Fruit fly (Drosophila melanogaster) whole organism, embryonic: ENCODE measurements around the gene baf.
A peak's percentile ranks its signal among the peaks of the same experiment; 100 is the strongest.

Source experiments
- Adf1 ChIP-seq: fragments of 200-800 bp; sonication (Bioruptor generic); IDR thresholded peaks from 2 replicates; pipeline ENCODE4 v1.3.6; 2022; ENCODE audit warnings: missing biosample characterization, missing genetic modification characterization
- Bdp1 ChIP-seq: fragments of 200-800 bp; sonication (Bioruptor generic); optimal IDR thresholded peaks from 3 replicates; lab custom pipeline; 2016; ENCODE audit warnings: missing biosample characterization, missing genetic modification characterization
- Blimp-1 ChIP-seq: fragments of 200-800 bp; sonication (Bioruptor generic); optimal IDR thresholded peaks from 3 replicates; lab custom pipeline; 2018; ENCODE audit warnings: missing biosample characterization, missing genetic modification characterization, mild to moderate bottlenecking, moderate library complexity, missing genetic modification reagents
- CG13287 ChIP-seq: fragments of 200-800 bp; sonication (Bioruptor generic); IDR thresholded peaks from 2 replicates; pipeline ENCODE4 v1.3.6; 2022; ENCODE audit warnings: missing biosample characterization, missing genetic modification characterization; ENCODE audit not compliant: partially characterized antibody
- CG13624 ChIP-seq: fragments of 200-800 bp; sonication (Bioruptor generic); optimal IDR thresholded peaks from 2 replicates; lab custom pipeline; 2016; ENCODE audit warnings: missing biosample characterization, missing genetic modification characterization
- CG16779 ChIP-seq: fragments of 200-800 bp; sonication (Bioruptor generic); IDR thresholded peaks from 2 replicates; pipeline ENCODE4 v1.3.6; 2022; ENCODE audit warnings: missing biosample characterization, missing genetic modification characterization
- CG17612 ChIP-seq: fragments of 200-800 bp; sonication (Bioruptor generic); IDR thresholded peaks from 2 replicates; pipeline ENCODE4 v1.3.6; 2022; ENCODE audit warnings: missing biosample characterization, missing genetic modification characterization
- CG18011 ChIP-seq: fragments of 200-800 bp; sonication (Bioruptor generic); optimal IDR thresholded peaks from 2 replicates; lab custom pipeline; 2017; ENCODE audit warnings: missing biosample characterization, missing genetic modification characterization, mild to moderate bottlenecking, moderate library complexity, missing genotype
- CG2202 ChIP-seq: fragments of 200-800 bp; sonication (Bioruptor generic); optimal IDR thresholded peaks from 2 replicates; lab custom pipeline; 2018; ENCODE audit warnings: missing biosample characterization, mild to moderate bottlenecking, missing genetic modification characterization
- CG30403 ChIP-seq: fragments of 200-800 bp; sonication (Bioruptor generic); optimal IDR thresholded peaks from 3 replicates; lab custom pipeline; 2016; ENCODE audit warnings: missing biosample characterization, missing genetic modification characterization
- CG31224 ChIP-seq: fragments of 200-800 bp; sonication (Bioruptor generic); IDR thresholded peaks from 2 replicates; pipeline ENCODE4 v1.3.6; 2022; ENCODE audit warnings: missing biosample characterization, missing genetic modification characterization
- CG31388 ChIP-seq: fragments of 200-800 bp; sonication (Bioruptor generic); optimal IDR thresholded peaks from 2 replicates; lab custom pipeline; 2016; ENCODE audit warnings: missing biosample characterization, missing genetic modification characterization
- CG31441 ChIP-seq: fragments of 200-800 bp; sonication (Bioruptor generic); IDR thresholded peaks from 2 replicates; pipeline ENCODE4 v1.3.6; 2022; ENCODE audit warnings: missing biosample characterization, missing genetic modification characterization
- CG32772 ChIP-seq: fragments of 200-800 bp; sonication (Bioruptor generic); IDR thresholded peaks from 2 replicates; pipeline ENCODE4 v1.3.6; 2022; ENCODE audit warnings: missing biosample characterization, missing genetic modification characterization
- CG33557 ChIP-seq: fragments of 200-800 bp; sonication (Bioruptor generic); optimal IDR thresholded peaks from 2 replicates; lab custom pipeline; 2019; ENCODE audit warnings: missing biosample characterization, mild to moderate bottlenecking, missing genetic modification characterization, moderate library complexity
- CG42726 ChIP-seq: fragments of 200-800 bp; sonication (Bioruptor generic); IDR thresholded peaks from 2 replicates; pipeline ENCODE4 v1.3.6; 2022; ENCODE audit warnings: missing biosample characterization, missing genetic modification characterization; ENCODE audit not compliant: partially characterized antibody
- CG43689 ChIP-seq: fragments of 200-800 bp; sonication (Bioruptor generic); IDR thresholded peaks from 2 replicates; pipeline ENCODE4 v1.3.6; 2022; ENCODE audit warnings: missing biosample characterization, missing genetic modification characterization
- CG4854 ChIP-seq: fragments of 200-800 bp; sonication (Bioruptor generic); optimal IDR thresholded peaks from 2 replicates; lab custom pipeline; 2016; ENCODE audit warnings: missing biosample characterization, missing genetic modification characterization, inconsistent platforms
- CG6689 ChIP-seq: fragments of 200-800 bp; sonication (Bioruptor generic); IDR thresholded peaks from 2 replicates; pipeline ENCODE4 v1.3.6; 2022; ENCODE audit warnings: missing biosample characterization, missing genetic modification characterization
- CG6854 ChIP-seq: fragments of 200-800 bp; sonication (Bioruptor generic); optimal IDR thresholded peaks from 3 replicates; lab custom pipeline; 2017; ENCODE audit warnings: missing biosample characterization, mild to moderate bottlenecking, missing genetic modification characterization
- CG7271 ChIP-seq: fragments of 200-800 bp; sonication (Bioruptor generic); optimal IDR thresholded peaks from 2 replicates; lab custom pipeline; 2018; ENCODE audit warnings: missing biosample characterization, mild to moderate bottlenecking, missing genetic modification characterization, moderate library complexity
- CG7556 ChIP-seq: fragments of 200-800 bp; sonication (Bioruptor generic); optimal IDR thresholded peaks from 2 replicates; lab custom pipeline; 2017; ENCODE audit warnings: missing biosample characterization, mild to moderate bottlenecking, missing genetic modification characterization
- CG7786 ChIP-seq: fragments of 200-800 bp; sonication (Bioruptor generic); optimal IDR thresholded peaks from 2 replicates; lab custom pipeline; 2016; ENCODE audit warnings: missing biosample characterization, missing genetic modification characterization
- CG8089 ChIP-seq: fragments of 200-800 bp; sonication (Bioruptor generic); optimal IDR thresholded peaks from 3 replicates; lab custom pipeline; 2016; ENCODE audit warnings: missing biosample characterization, missing genetic modification characterization
- CG8281 ChIP-seq: fragments of 200-800 bp; sonication (Bioruptor generic); optimal IDR thresholded peaks from 2 replicates; lab custom pipeline; 2018; ENCODE audit warnings: missing biosample characterization, mild to moderate bottlenecking, missing genetic modification characterization, moderate library complexity
- CG8765 ChIP-seq: fragments of 200-800 bp; sonication (Bioruptor generic); IDR thresholded peaks from 2 replicates; pipeline ENCODE4 v1.3.6; 2022; ENCODE audit warnings: missing biosample characterization, missing genetic modification characterization
- CG9797 ChIP-seq: fragments of 200-800 bp; sonication (Bioruptor generic); optimal IDR thresholded peaks from 3 replicates; lab custom pipeline; 2018; ENCODE audit warnings: missing biosample characterization, mild to moderate bottlenecking, missing genetic modification characterization
- Chrac-16 ChIP-seq: fragments of 200-800 bp; sonication (Bioruptor generic); optimal IDR thresholded peaks from 3 replicates; lab custom pipeline; 2016; ENCODE audit warnings: missing biosample characterization, missing genetic modification characterization
- D ChIP-seq, 2 experiments: fragments of 200-800 bp in 1 of 2; fragments of >200 bp in 1 of 2; sonication (Bioruptor generic) in 1 of 2; optimal IDR thresholded peaks; 2 replicates in 1 of 2; 3 replicates in 1 of 2; lab custom pipeline; 2017; ENCODE audit warnings: mild to moderate bottlenecking in 1 of 2, missing biosample characterization in 1 of 2, missing genetic modification characterization in 1 of 2, missing genetic modification reagents in 1 of 2
- E2f2 ChIP-seq: fragments of 200-800 bp; sonication (Bioruptor generic); IDR thresholded peaks from 2 replicates; pipeline ENCODE4 v1.3.6; 2022; ENCODE audit warnings: missing biosample characterization, missing genetic modification characterization
- HLH4C ChIP-seq: fragments of 200-800 bp; sonication (Bioruptor generic); IDR thresholded peaks from 3 replicates; pipeline ENCODE4 v1.3.6; 2022; ENCODE audit warnings: missing biosample characterization, missing genetic modification characterization; ENCODE audit not compliant: partially characterized antibody
- HLHmδ ChIP-seq: fragments of 200-800 bp; sonication (Bioruptor generic); optimal IDR thresholded peaks from 2 replicates; lab custom pipeline; 2018; ENCODE audit warnings: missing biosample characterization, mild to moderate bottlenecking, missing genetic modification characterization, moderate library complexity
- PHDP ChIP-seq: fragments of 200-800 bp; sonication (Bioruptor generic); optimal IDR thresholded peaks from 3 replicates; lab custom pipeline; 2018; ENCODE audit warnings: missing biosample characterization, mild to moderate bottlenecking, missing genetic modification characterization, moderate library complexity
- Sox102F ChIP-seq: fragments of 200-800 bp; sonication (Bioruptor generic); optimal IDR thresholded peaks from 2 replicates; lab custom pipeline; 2018; ENCODE audit warnings: missing biosample characterization, mild to moderate bottlenecking, missing genetic modification characterization, moderate library complexity
- Trl ChIP-seq, 3 experiments: fragments of >200 bp in 2 of 3; fragments of 200-800 bp in 1 of 3; sonication (Bioruptor generic) in 1 of 3; optimal IDR thresholded peaks; 2 replicates in 1 of 3; 3 replicates in 2 of 3; lab custom pipeline; 2016 to 2017; ENCODE audit warnings: missing biosample characterization in 1 of 3, missing genetic modification characterization in 1 of 3
- ato ChIP-seq: fragments of 200-800 bp; sonication (Bioruptor generic); IDR thresholded peaks from 2 replicates; pipeline ENCODE4 v1.3.6; 2022; ENCODE audit warnings: missing biosample characterization, missing genetic modification characterization; ENCODE audit not compliant: partially characterized antibody
- bigmax ChIP-seq: fragments of 200-800 bp; sonication (Bioruptor generic); optimal IDR thresholded peaks from 2 replicates; lab custom pipeline; 2018; ENCODE audit warnings: missing biosample characterization, mild to moderate bottlenecking, missing genetic modification characterization
- btn ChIP-seq: fragments of 200-800 bp; sonication (Bioruptor generic); optimal IDR thresholded peaks from 2 replicates; lab custom pipeline; 2016; ENCODE audit warnings: missing biosample characterization, missing genetic modification characterization
- cad ChIP-seq: fragments of >200 bp; optimal IDR thresholded peaks from 2 replicates; lab custom pipeline; 2017; ENCODE audit warnings: missing biosample characterization, missing genetic modification characterization
- crol ChIP-seq: fragments of 200-800 bp; sonication (Bioruptor generic); IDR thresholded peaks from 2 replicates; pipeline ENCODE4 v1.3.6; 2022; ENCODE audit warnings: missing biosample characterization, missing genetic modification characterization
- ftz-f1 ChIP-seq: fragments of 200-800 bp; sonication (Bioruptor generic); optimal IDR thresholded peaks from 2 replicates; lab custom pipeline; 2016; ENCODE audit warnings: missing biosample characterization, missing genetic modification characterization
- gcm ChIP-seq: fragments of 200-800 bp; sonication (Bioruptor generic); optimal IDR thresholded peaks from 2 replicates; lab custom pipeline; 2019; ENCODE audit warnings: missing biosample characterization, mild to moderate bottlenecking, missing genetic modification characterization, moderate library complexity
- kni ChIP-seq: fragments of 200-800 bp; sonication (Bioruptor generic); optimal IDR thresholded peaks from 3 replicates; lab custom pipeline; 2017; ENCODE audit warnings: mild to moderate bottlenecking, missing biosample characterization, missing genetic modification reagents, missing genetic modification characterization
- nerfin-2 ChIP-seq: fragments of 200-800 bp; sonication (Bioruptor generic); IDR thresholded peaks from 2 replicates; pipeline ENCODE4 v1.3.6; 2022; ENCODE audit warnings: missing biosample characterization, missing genetic modification characterization; ENCODE audit not compliant: partially characterized antibody
- peb ChIP-seq: fragments of 200-800 bp; sonication (Bioruptor generic); IDR thresholded peaks from 2 replicates; pipeline ENCODE4 v1.3.6; 2022; ENCODE audit warnings: missing biosample characterization, missing genetic modification characterization
- scrt ChIP-seq: fragments of 200-800 bp; sonication (Bioruptor generic); optimal IDR thresholded peaks from 2 replicates; lab custom pipeline; 2018; ENCODE audit warnings: missing biosample characterization, mild to moderate bottlenecking, missing genetic modification characterization, moderate library complexity
- seq ChIP-seq: fragments of 200-800 bp; sonication (Bioruptor generic); IDR thresholded peaks from 2 replicates; pipeline ENCODE4 v1.3.6; 2022; ENCODE audit warnings: missing biosample characterization, missing genetic modification characterization
- sim ChIP-seq: fragments of 200-800 bp; sonication (Bioruptor generic); IDR thresholded peaks from 2 replicates; pipeline ENCODE4 v1.3.6; 2022; ENCODE audit warnings: missing biosample characterization, missing genetic modification characterization
- sob ChIP-seq: fragments of 200-800 bp; sonication (Bioruptor generic); IDR thresholded peaks from 2 replicates; pipeline ENCODE4 v1.3.6; 2022; ENCODE audit warnings: missing biosample characterization, missing genetic modification characterization
- trh ChIP-seq: fragments of 200-800 bp; sonication (Bioruptor generic); optimal IDR thresholded peaks from 2 replicates; lab custom pipeline; 2016; ENCODE audit warnings: missing biosample characterization, missing genetic modification characterization
- yki ChIP-seq: fragments of >200 bp; optimal IDR thresholded peaks from 3 replicates; lab custom pipeline; 2018

baf gene

dm6 chr2L:8000578-8001040, 28.7 kb upstream of the baf start:
- TF ChIP-seq CG43689 (no peak), D (optimal IDR thresholded peaks at IDR 0.05; lab: Kevin White, UChicago) (no peak), D (GFP tag; optimal IDR thresholded peaks at IDR 0.05; lab: Kevin White, UChicago) (no peak), Bdp1 (GFP tag; lab: Kevin White, UChicago) (no peak), CG13624 (peak; percentile 50), sim (GFP tag; lab: Robert Waterston, UW) (no peak), Blimp-1 (GFP tag; lab: Kevin White, UChicago) (no peak), HLHmδ (GFP tag; lab: Kevin White, UChicago) (no peak), CG9797 (GFP tag; lab: Kevin White, UChicago) (no peak), CG6854 (peak; percentile 4), CG16779 (no peak), CG4854 (no peak), sob (GFP tag; lab: Robert Waterston, UW) (no peak), CG32772 (GFP tag; lab: Robert Waterston, UW) (no peak), peb (GFP tag; lab: Robert Waterston, UW) (no peak), CG31441 (GFP tag; lab: Robert Waterston, UW) (no peak), crol (GFP tag; lab: Robert Waterston, UW) (no peak), CG33557 (GFP tag; lab: Kevin White, UChicago) (no peak), CG30403 (peak; percentile 33), Chrac-16 (no peak), Sox102F (GFP tag; lab: Kevin White, UChicago) (no peak), E2f2 (GFP tag; lab: Robert Waterston, UW) (no peak), CG8089 (GFP tag; lab: Kevin White, UChicago) (no peak), ato (no peak), CG13287 (GFP tag; lab: Robert Waterston, UW) (no peak), PHDP (no peak), cad (no peak), CG7786 (peak; percentile 20), CG17612 (GFP tag; lab: Robert Waterston, UW) (no peak), bigmax (no peak), CG6689 (GFP tag; lab: Robert Waterston, UW) (no peak), CG8765 (no peak; the same call in 1 of the 2 replicates), yki (lab: Kevin White, UChicago) (no peak), nerfin-2 (no peak), scrt (GFP tag; lab: Kevin White, UChicago) (peak; percentile 58), CG31388 (GFP tag; lab: Kevin White, UChicago) (no peak), kni (GFP tag; lab: Kevin White, UChicago) (no peak), ftz-f1 (GFP tag; lab: Kevin White, UChicago) (peak; percentile 1), trh (GFP tag; lab: Kevin White, UChicago) (no peak), CG31224 (GFP tag; lab: Robert Waterston, UW) (0 out of 2 replicates have a peak, but pooled peaks have one; percentile 19), gcm (GFP tag; lab: Kevin White, UChicago) (no peak), Adf1 (GFP tag; lab: Robert Waterston, UW) (no peak), CG7271 (tag; lab: Kevin White, UChicago) (no peak), seq (no peak), CG8281 (no peak), CG2202 (tag; lab: Kevin White, UChicago) (no peak), btn (GFP tag; lab: Kevin White, UChicago) (no peak), Trl (optimal IDR thresholded peaks at IDR 0.05; lab: Kevin White, UChicago) (no peak), Trl (GFP tag; optimal IDR thresholded peaks at IDR 0.05; lab: Kevin White, UChicago) (no peak), CG42726 (GFP tag; lab: Robert Waterston, UW) (no peak), CG7556 (GFP tag; lab: Kevin White, UChicago) (peak; percentile 47), HLH4C (GFP tag; lab: Robert Waterston, UW) (no peak), CG18011 (GFP tag; lab: Kevin White, UChicago) (no peak)
